Worm (Caenorhabditis elegans) whole organism, L1 larva: Measurements from ENCODE around the gene C33D3.4.

Source experiments
- blmp-1 ChIP-seq: fragments of 150-350 bp; optimal IDR thresholded peaks from 2 replicates; lab custom pipeline; 2014; ENCODE audit warnings: missing biosample characterization, missing genetic modification characterization
- fkh-8 ChIP-seq: sonication (generic microtip); optimal IDR thresholded peaks from 2 replicates; lab custom pipeline; 2016; ENCODE audit warnings: mild to moderate bottlenecking, missing genetic modification characterization, missing compliant biosample characterization
- fos-1 ChIP-seq: fragments of 150-350 bp; optimal IDR thresholded peaks from 2 replicates; lab custom pipeline; 2014; ENCODE audit warnings: missing biosample characterization, missing genetic modification characterization
- lin-35 ChIP-seq, 2 experiments: fragments of 150-350 bp; optimal IDR thresholded peaks; 2 replicates each; lab custom pipeline; 2014; ENCODE audit warnings: missing biosample characterization in 2 of 2, missing genetic modification characterization in 2 of 2, missing genetic modification reagents in 2 of 2
- mab-9 ChIP-seq: fragments of 200-800 bp; sonication (Bioruptor generic); IDR thresholded peaks from 2 replicates; pipeline ENCODE4 v1.3.6; 2022; ENCODE audit warnings: missing genetic modification reagents, missing genetic modification characterization, missing compliant biosample characterization
- nhr-11 ChIP-seq: fragments of 150-350 bp; optimal IDR thresholded peaks from 2 replicates; lab custom pipeline; 2014; ENCODE audit warnings: missing biosample characterization, missing genetic modification characterization
- nhr-237 ChIP-seq: fragments of 150-350 bp; optimal IDR thresholded peaks from 2 replicates; lab custom pipeline; 2014; ENCODE audit warnings: missing biosample characterization, missing genetic modification characterization
- nhr-76 ChIP-seq: sonication (generic microtip); optimal IDR thresholded peaks from 2 replicates; lab custom pipeline; 2017; ENCODE audit warnings: missing biosample characterization, missing genetic modification characterization
- nhr-90 ChIP-seq: sonication (generic microtip); optimal IDR thresholded peaks from 2 replicates; lab custom pipeline; 2016; ENCODE audit warnings: mild to moderate bottlenecking, missing genetic modification characterization, missing compliant biosample characterization; ENCODE audit not compliant: poor library complexity
- sup-37 ChIP-seq: fragments of 200-800 bp; sonication (Bioruptor generic); optimal IDR thresholded peaks from 2 replicates; lab custom pipeline; 2018; ENCODE audit warnings: mild to moderate bottlenecking, missing genetic modification characterization, missing compliant biosample characterization
- ztf-11 ChIP-seq, 2 experiments: sonication (generic microtip); optimal IDR thresholded peaks; 2 replicates each; lab custom pipeline; 2016 to 2017; ENCODE audit warnings: missing genetic modification characterization in 2 of 2, missing biosample characterization in 1 of 2, missing compliant biosample characterization in 1 of 2
- ztf-4 ChIP-seq: fragments of 150-350 bp; optimal IDR thresholded peaks from 2 replicates; lab custom pipeline; 2014; ENCODE audit warnings: missing biosample characterization, missing genetic modification characterization

DNA sequence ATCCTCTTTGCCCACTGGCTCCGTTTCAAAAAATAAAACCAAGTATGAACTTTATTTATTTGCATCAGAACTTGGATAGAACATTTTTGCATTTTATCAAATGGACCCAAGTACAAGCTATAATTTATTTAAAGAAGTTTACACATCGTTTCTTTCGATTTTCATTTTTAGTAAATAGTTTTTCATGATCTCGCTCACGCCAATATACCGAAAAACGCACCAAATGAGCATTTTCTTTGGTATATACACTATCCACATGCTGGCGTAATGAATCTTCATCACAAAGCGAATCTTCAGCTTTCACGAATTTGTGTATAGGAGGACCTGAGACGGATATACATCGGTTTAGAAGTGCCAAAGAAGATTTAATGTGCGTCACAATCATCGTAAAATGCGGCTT, 12.3 kb upstream of the C33D3.4 start, which contains the start of gene C39B10.7:
- no peak for TF ChIP-seq fos-1 (tag; lab: Kevin White, UChicago)
- no peak for TF ChIP-seq ztf-4
- TF ChIP-seq sup-37 (GFP tag; lab: Kevin White, UChicago): no peak
- no peak for TF ChIP-seq nhr-90 (tag; lab: Kevin White, UChicago)
- no peak for TF ChIP-seq nhr-237 (tag; lab: Kevin White, UChicago)
- no peak for TF ChIP-seq blmp-1 (tag; lab: Kevin White, UChicago)
- TF ChIP-seq lin-35 (GFP tag; optimal IDR thresholded peaks at IDR 0.05; lab: Kevin White, UChicago): no peak
- TF ChIP-seq nhr-11 (tag; lab: Kevin White, UChicago): no peak
- no peak for TF ChIP-seq nhr-76 (tag; lab: Kevin White, UChicago)
- no peak for TF ChIP-seq mab-9 (GFP tag; lab: Robert Waterston, UW)
- TF ChIP-seq ztf-11 (tag; optimal IDR thresholded peaks at IDR 0.05; lab: Kevin White, UChicago): no peak
- TF ChIP-seq fkh-8 (tag; lab: Kevin White, UChicago): no peak
